Worm (Caenorhabditis elegans): Measurements from ENCODE around the gene nhr-7.

- no peak for TF ChIP-seq zip-11 (GFP tag; IDR thresholded peaks at IDR 0.05)
- TF ChIP-seq pqm-1 (tag; optimal IDR thresholded peaks at IDR 0.05): no peak
These were observed 41.1 kb downstream of the nhr-7 start, which contains the start of gene best-7 for ce11 chrIV:11230069-11230468.
